Fruit fly (Drosophila melanogaster) whole organism, embryonic: ENCODE measurements around the gene Rsph3.

Experiments used
- Ada2b ChIP-seq: fragments of 200-800 bp; sonication (Bioruptor generic); IDR thresholded peaks from 2 replicates; pipeline ENCODE4 v1.3.6; 2022; ENCODE audit warnings: missing biosample characterization, missing genetic modification characterization
- Antp ChIP-seq: fragments of 200-800 bp; sonication (Bioruptor generic); optimal IDR thresholded peaks from 3 replicates; lab custom pipeline; 2016; ENCODE audit warnings: missing biosample characterization, missing genetic modification characterization
- Atf-2 ChIP-seq: fragments of 200-800 bp; sonication (Bioruptor generic); optimal IDR thresholded peaks from 2 replicates; lab custom pipeline; 2016; ENCODE audit warnings: missing biosample characterization, missing genetic modification characterization
- CG1024 ChIP-seq: fragments of 200-800 bp; sonication (Bioruptor generic); IDR thresholded peaks from 2 replicates; pipeline ENCODE4 v1.3.6; 2022; ENCODE audit warnings: missing biosample characterization, missing genetic modification characterization
- CG10959 ChIP-seq: fragments of 200-800 bp; sonication (Bioruptor generic); IDR thresholded peaks from 2 replicates; pipeline ENCODE4 v1.3.6; 2022; ENCODE audit warnings: missing biosample characterization, missing genetic modification characterization
- CG10979 ChIP-seq: fragments of 200-800 bp; sonication (Bioruptor generic); optimal IDR thresholded peaks from 2 replicates; lab custom pipeline; 2018; ENCODE audit warnings: missing biosample characterization, mild to moderate bottlenecking, missing genetic modification characterization, moderate library complexity
- CG11093 ChIP-seq: fragments of 200-800 bp; sonication (Bioruptor generic); IDR thresholded peaks from 3 replicates; pipeline ENCODE4 v1.3.6; 2022; ENCODE audit warnings: missing biosample characterization, missing genetic modification characterization
- CG12299 ChIP-seq: fragments of 200-800 bp; sonication (Bioruptor generic); optimal IDR thresholded peaks from 2 replicates; lab custom pipeline; 2018; ENCODE audit warnings: missing biosample characterization, mild to moderate bottlenecking, missing genetic modification characterization
- CG1647 ChIP-seq: fragments of 200-800 bp; sonication (Bioruptor generic); optimal IDR thresholded peaks from 3 replicates; lab custom pipeline; 2016; ENCODE audit warnings: missing biosample characterization, missing genetic modification characterization
- CG17568 ChIP-seq: fragments of 200-800 bp; sonication (Bioruptor generic); optimal IDR thresholded peaks from 2 replicates; lab custom pipeline; 2018; ENCODE audit warnings: missing biosample characterization, mild to moderate bottlenecking, missing genetic modification characterization, moderate library complexity
- CG17612 ChIP-seq: fragments of 200-800 bp; sonication (Bioruptor generic); IDR thresholded peaks from 2 replicates; pipeline ENCODE4 v1.3.6; 2022; ENCODE audit warnings: missing biosample characterization, missing genetic modification characterization
- CG2120 ChIP-seq: fragments of 200-800 bp; sonication (Bioruptor generic); optimal IDR thresholded peaks from 3 replicates; lab custom pipeline; 2016; ENCODE audit warnings: missing biosample characterization, missing genetic modification characterization
- CG2678 ChIP-seq: fragments of 200-800 bp; sonication (Bioruptor generic); optimal IDR thresholded peaks from 3 replicates; lab custom pipeline; 2019; ENCODE audit warnings: missing biosample characterization, mild to moderate bottlenecking, missing genetic modification characterization, moderate library complexity
- CG2875 ChIP-seq: fragments of 200-800 bp; sonication (Bioruptor generic); optimal IDR thresholded peaks from 2 replicates; lab custom pipeline; 2017; ENCODE audit warnings: missing biosample characterization, mild to moderate bottlenecking, missing genetic modification characterization, missing genetic modification reagents
- CG31441 ChIP-seq: fragments of 200-800 bp; sonication (Bioruptor generic); IDR thresholded peaks from 2 replicates; pipeline ENCODE4 v1.3.6; 2022; ENCODE audit warnings: missing biosample characterization, missing genetic modification characterization
- CG33213 ChIP-seq: fragments of 200-800 bp; sonication (Bioruptor generic); optimal IDR thresholded peaks from 3 replicates; lab custom pipeline; 2016; ENCODE audit warnings: missing biosample characterization, missing genetic modification characterization
- CG3995 ChIP-seq: fragments of 200-800 bp; sonication (Bioruptor generic); optimal IDR thresholded peaks from 3 replicates; lab custom pipeline; 2016; ENCODE audit warnings: missing biosample characterization, missing genetic modification characterization
- CG7271 ChIP-seq: fragments of 200-800 bp; sonication (Bioruptor generic); optimal IDR thresholded peaks from 2 replicates; lab custom pipeline; 2018; ENCODE audit warnings: missing biosample characterization, mild to moderate bottlenecking, missing genetic modification characterization, moderate library complexity
- CG8281 ChIP-seq: fragments of 200-800 bp; sonication (Bioruptor generic); optimal IDR thresholded peaks from 2 replicates; lab custom pipeline; 2018; ENCODE audit warnings: missing biosample characterization, mild to moderate bottlenecking, missing genetic modification characterization, moderate library complexity
- Deaf1 ChIP-seq: fragments of 200-800 bp; optimal IDR thresholded peaks from 3 replicates; lab custom pipeline; 2019; ENCODE audit warnings: missing biosample characterization, mild to moderate bottlenecking, missing genetic modification characterization, moderate library complexity
- Dip2 ChIP-seq: fragments of 200-800 bp; sonication (Bioruptor generic); IDR thresholded peaks from 2 replicates; pipeline ENCODE4 v1.3.6; 2022; ENCODE audit warnings: missing biosample characterization, missing genetic modification characterization
- Ets97D ChIP-seq: fragments of 200-800 bp; sonication (Bioruptor generic); optimal IDR thresholded peaks from 3 replicates; lab custom pipeline; 2016; ENCODE audit warnings: missing biosample characterization, missing genetic modification characterization
- Gsc ChIP-seq: fragments of 200-800 bp; sonication (Bioruptor generic); IDR thresholded peaks from 2 replicates; pipeline ENCODE4 v1.3.6; 2022; ENCODE audit warnings: missing biosample characterization, missing genetic modification characterization
- Lim3 ChIP-seq: fragments of 200-800 bp; sonication (Bioruptor generic); IDR thresholded peaks from 2 replicates; pipeline ENCODE4 v1.3.6; 2022; ENCODE audit warnings: missing biosample characterization, missing genetic modification characterization
- NC2α ChIP-seq: fragments of 200-800 bp; sonication (Bioruptor generic); optimal IDR thresholded peaks from 2 replicates; lab custom pipeline; 2016; ENCODE audit warnings: missing biosample characterization, missing genetic modification characterization
- Neu2 ChIP-seq: fragments of 200-800 bp; sonication (Bioruptor generic); optimal IDR thresholded peaks from 3 replicates; lab custom pipeline; 2016; ENCODE audit warnings: missing biosample characterization, missing genetic modification characterization, borderline replicate concordance
- Ravus ChIP-seq: fragments of 200-800 bp; sonication (Bioruptor generic); IDR thresholded peaks from 2 replicates; pipeline ENCODE4 v1.3.6; 2022; ENCODE audit warnings: missing biosample characterization, missing genetic modification characterization
- Rfx ChIP-seq: fragments of 200-800 bp; sonication (Bioruptor generic); IDR thresholded peaks from 2 replicates; pipeline ENCODE4 v1.3.6; 2022; ENCODE audit warnings: missing biosample characterization, missing genetic modification characterization
- Six4 ChIP-seq: fragments of 200-800 bp; sonication (Bioruptor generic); optimal IDR thresholded peaks from 2 replicates; lab custom pipeline; 2016; ENCODE audit warnings: missing biosample characterization, missing genetic modification characterization
- Trl ChIP-seq, 3 experiments: fragments of >200 bp in 2 of 3; fragments of 200-800 bp in 1 of 3; sonication (Bioruptor generic) in 1 of 3; optimal IDR thresholded peaks; 2 replicates in 1 of 3; 3 replicates in 2 of 3; lab custom pipeline; 2016 to 2017; ENCODE audit warnings: missing biosample characterization in 1 of 3, missing genetic modification characterization in 1 of 3
- ash1 ChIP-seq: fragments of 200-800 bp; sonication (Bioruptor generic); optimal IDR thresholded peaks from 2 replicates; lab custom pipeline; 2018; ENCODE audit warnings: missing biosample characterization, mild to moderate bottlenecking, missing genetic modification characterization
- bowl ChIP-seq: fragments of 200-800 bp; sonication (Bioruptor generic); IDR thresholded peaks from 2 replicates; pipeline ENCODE4 v1.3.6; 2022; ENCODE audit warnings: missing biosample characterization, missing genetic modification characterization
- cas ChIP-seq: fragments of 200-800 bp; sonication (Bioruptor generic); IDR thresholded peaks from 2 replicates; pipeline ENCODE4 v1.3.6; 2022; ENCODE audit warnings: missing biosample characterization, missing genetic modification characterization
- chm ChIP-seq: fragments of 200-800 bp; sonication (Bioruptor generic); IDR thresholded peaks from 2 replicates; pipeline ENCODE4 v1.3.6; 2022; ENCODE audit warnings: missing biosample characterization, missing genetic modification characterization
- corto ChIP-seq: fragments of 200-800 bp; sonication (Bioruptor generic); optimal IDR thresholded peaks from 2 replicates; lab custom pipeline; 2016; ENCODE audit warnings: missing biosample characterization, mild to moderate bottlenecking, missing genetic modification characterization, moderate library complexity
- crp ChIP-seq, 2 experiments: fragments of 200-800 bp; sonication (Bioruptor generic); optimal IDR thresholded peaks; 2 replicates in 1 of 2; 3 replicates in 1 of 2; lab custom pipeline; 2017; ENCODE audit warnings: missing biosample characterization in 2 of 2, missing genetic modification characterization in 2 of 2, mild to moderate bottlenecking in 1 of 2, moderate library complexity in 1 of 2
- dan ChIP-seq: fragments of 200-800 bp; sonication (Bioruptor generic); IDR thresholded peaks from 2 replicates; pipeline ENCODE4 v1.3.6; 2022; ENCODE audit warnings: missing biosample characterization, missing genetic modification characterization
- dm ChIP-seq: fragments of 200-800 bp; sonication (Bioruptor generic); optimal IDR thresholded peaks from 3 replicates; lab custom pipeline; 2016; ENCODE audit warnings: missing biosample characterization, missing genetic modification characterization
- exex ChIP-seq: fragments of 200-800 bp; sonication (Bioruptor generic); optimal IDR thresholded peaks from 4 replicates; lab custom pipeline; 2018; ENCODE audit warnings: missing biosample characterization, mild to moderate bottlenecking, missing genetic modification characterization, moderate library complexity
- gfzf ChIP-seq: fragments of 200-800 bp; sonication (Bioruptor generic); optimal IDR thresholded peaks from 2 replicates; lab custom pipeline; 2016; ENCODE audit warnings: missing biosample characterization, mild to moderate bottlenecking, missing genetic modification characterization, moderate library complexity
- jigr1 ChIP-seq: fragments of 200-800 bp; sonication (Bioruptor generic); IDR thresholded peaks from 3 replicates; pipeline ENCODE4 v1.3.6; 2022; ENCODE audit warnings: missing biosample characterization, missing genetic modification characterization
- ken ChIP-seq: fragments of 200-800 bp; sonication (Bioruptor generic); IDR thresholded peaks from 3 replicates; pipeline ENCODE4 v1.3.6; 2022; ENCODE audit warnings: missing biosample characterization, missing genetic modification characterization
- oc ChIP-seq: fragments of 200-800 bp; sonication (Bioruptor generic); optimal IDR thresholded peaks from 2 replicates; lab custom pipeline; 2018; ENCODE audit warnings: missing biosample characterization, mild to moderate bottlenecking, missing genetic modification characterization, moderate library complexity
- pan ChIP-seq, 4 experiments: fragments of >200 bp in 3 of 4; fragments of 200-800 bp in 1 of 4; sonication (Bioruptor generic) in 1 of 4; optimal IDR thresholded peaks in 3 of 4; IDR thresholded peaks in 1 of 4; 2 replicates each; pipeline versions ENCODE4 v1.3.6 to Lab custom; 2017 to 2022; ENCODE audit warnings: missing biosample characterization in 2 of 4, missing genetic modification characterization in 2 of 4, mixed read lengths in 1 of 4
- row ChIP-seq: fragments of 200-800 bp; sonication (Bioruptor generic); IDR thresholded peaks from 3 replicates; pipeline ENCODE4 v1.3.6; 2022; ENCODE audit warnings: missing biosample characterization, missing genetic modification characterization
- seq ChIP-seq: fragments of 200-800 bp; sonication (Bioruptor generic); IDR thresholded peaks from 2 replicates; pipeline ENCODE4 v1.3.6; 2022; ENCODE audit warnings: missing biosample characterization, missing genetic modification characterization
- sisA ChIP-seq: fragments of 200-800 bp; sonication (Bioruptor generic); IDR thresholded peaks from 2 replicates; pipeline ENCODE4 v1.3.6; 2022; ENCODE audit warnings: missing biosample characterization, missing genetic modification characterization
- sna ChIP-seq: fragments of 200-800 bp; sonication (Bioruptor generic); IDR thresholded peaks from 2 replicates; pipeline ENCODE4 v1.3.6; 2022; ENCODE audit warnings: missing biosample characterization, missing genetic modification characterization; ENCODE audit not compliant: partially characterized antibody
- sob ChIP-seq: fragments of 200-800 bp; sonication (Bioruptor generic); IDR thresholded peaks from 2 replicates; pipeline ENCODE4 v1.3.6; 2022; ENCODE audit warnings: missing biosample characterization, missing genetic modification characterization
- zfh1 ChIP-seq: fragments of 200-800 bp; sonication (Bioruptor generic); IDR thresholded peaks from 3 replicates; pipeline ENCODE4 v1.3.6; 2022; ENCODE audit warnings: missing biosample characterization, missing genetic modification characterization

Gene Rsph3

DNA sequence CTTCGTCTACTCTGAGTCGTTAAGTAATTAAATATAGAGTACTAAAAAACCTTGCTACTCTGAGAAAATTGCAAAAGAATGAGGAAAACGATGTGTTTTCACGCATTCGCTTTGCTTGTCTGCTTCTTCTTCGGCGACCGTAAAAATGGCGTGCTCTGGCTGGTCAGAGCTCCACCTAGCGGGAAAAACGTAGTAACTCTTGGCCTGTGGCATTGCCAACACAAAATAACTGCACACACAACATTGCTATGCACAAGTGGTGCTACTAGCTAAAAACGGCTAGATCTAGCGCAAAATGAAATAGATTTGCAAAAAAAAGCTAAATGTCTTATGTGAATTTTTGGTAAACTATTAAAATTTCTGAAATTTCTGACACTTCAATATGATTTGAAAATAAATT lies 15.9 kb downstream of the Rsph3 start (continued):
- TF ChIP-seq pan (optimal IDR thresholded peaks at IDR 0.05; lab: Kevin White, UChicago) (no peak), pan (GFP tag; optimal IDR thresholded peaks at IDR 0.05 in 1 of 2, IDR thresholded peaks at IDR 0.05 in 1 of 2) (peak in 1 of 2 experiments; percentile 52), CG3995 (GFP tag; lab: Kevin White, UChicago) (peak; percentile 50), sna (GFP tag; lab: Robert Waterston, UW) (no peak), row (GFP tag; lab: Robert Waterston, UW) (peak; percentile 91), Rfx (GFP tag; lab: Robert Waterston, UW) (peak; percentile 85), CG2875 (GFP tag; lab: Kevin White, UChicago) (no peak), bowl (GFP tag; lab: Robert Waterston, UW) (peak; percentile 62; the same call in 1 of the 2 replicates), Ets97D (GFP tag; lab: Kevin White, UChicago) (peak; percentile 59), gfzf (GFP tag; lab: Kevin White, UChicago) (peak; percentile 9), crp (GFP tag; optimal IDR thresholded peaks at IDR 0.05; lab: Kevin White, UChicago) (peak in 1 of 2 experiments; percentile 61), CG1024 (GFP tag; lab: Robert Waterston, UW) (0 out of 2 replicates have a peak, but pooled peaks have one; percentile 11), CG8281 (tag; lab: Kevin White, UChicago) (no peak), Trl (optimal IDR thresholded peaks at IDR 0.05; lab: Kevin White, UChicago) (no peak), Trl (GFP tag; optimal IDR thresholded peaks at IDR 0.05; lab: Kevin White, UChicago) (peak; percentile 62), zfh1 (GFP tag; lab: Robert Waterston, UW) (peak; percentile 64; the same call in 2 of the 3 replicates), Neu2 (GFP tag; lab: Kevin White, UChicago) (peak; percentile 60), CG11093 (GFP tag; lab: Robert Waterston, UW) (no peak), Dip2 (GFP tag; lab: Robert Waterston, UW) (no peak), CG1647 (no peak), chm (GFP tag; lab: Robert Waterston, UW) (0 out of 2 replicates have a peak, but pooled peaks have one; percentile 56), CG33213 (GFP tag; lab: Kevin White, UChicago) (peak; percentile 50), dm (peak; percentile 94), CG12299 (tag; lab: Kevin White, UChicago) (no peak), corto (no peak), CG2120 (GFP tag; lab: Kevin White, UChicago) (peak; percentile 70), dan (GFP tag; lab: Robert Waterston, UW) (no peak), ken (peak; percentile 71; the same call in 2 of the 3 replicates), sisA (GFP tag; lab: Robert Waterston, UW) (peak; percentile 45; the same call in 1 of the 2 replicates), CG31441 (GFP tag; lab: Robert Waterston, UW) (no peak; the same call in 1 of the 2 replicates), Ravus (GFP tag; lab: Robert Waterston, UW) (no peak), sob (peak; percentile 76), Ada2b (GFP tag; lab: Robert Waterston, UW) (peak; percentile 62), CG17612 (GFP tag; lab: Robert Waterston, UW) (no peak), cas (GFP tag; lab: Robert Waterston, UW) (peak; percentile 24; the same call in 1 of the 2 replicates), CG2678 (tag; lab: Kevin White, UChicago) (peak; percentile 36), Atf-2 (GFP tag; lab: Kevin White, UChicago) (no peak), Six4 (peak; percentile 8), CG17568 (GFP tag; lab: Kevin White, UChicago) (no peak), Gsc (no peak), jigr1 (GFP tag; lab: Robert Waterston, UW) (peak; percentile 17; the same call in 1 of the 3 replicates), seq (GFP tag; lab: Robert Waterston, UW) (no peak), Deaf1 (no peak), CG10959 (GFP tag; lab: Robert Waterston, UW) (no peak), Antp (GFP tag; lab: Kevin White, UChicago) (peak; percentile 49), ash1 (GFP tag; lab: Kevin White, UChicago) (no peak), exex (tag; lab: Kevin White, UChicago) (no peak), NC2α (GFP tag; lab: Kevin White, UChicago) (peak; percentile 39), oc (tag; lab: Kevin White, UChicago) (no peak), CG7271 (tag; lab: Kevin White, UChicago) (no peak), Lim3 (GFP tag; lab: Robert Waterston, UW) (no peak), CG10979 (peak; percentile 24)
